Worm (Caenorhabditis elegans) whole organism, L4 larva: ENCODE data around the gene sri-67.

Source experiments
- aly-2 ChIP-seq: sonication (generic microtip); optimal IDR thresholded peaks from 2 replicates; lab custom pipeline; 2018; ENCODE audit warnings: missing biosample characterization, missing genetic modification characterization
- dpl-1 ChIP-seq: fragments of 150-350 bp; optimal IDR thresholded peaks from 2 replicates; lab custom pipeline; 2014; ENCODE audit warnings: missing biosample characterization, missing genetic modification reagents, missing genetic modification characterization
- snpc-4 ChIP-seq: fragments of 150-350 bp; optimal IDR thresholded peaks from 2 replicates; lab custom pipeline; 2014; ENCODE audit warnings: missing biosample characterization, missing genetic modification characterization
- unc-130 ChIP-seq: sonication (generic microtip); optimal IDR thresholded peaks from 2 replicates; lab custom pipeline; 2016; ENCODE audit warnings: missing genetic modification reagents, missing genetic modification characterization, missing compliant biosample characterization
- unc-39 ChIP-seq: sonication (generic microtip); optimal IDR thresholded peaks from 2 replicates; lab custom pipeline; 2017; ENCODE audit warnings: missing biosample characterization, missing genetic modification characterization
- unc-62 ChIP-seq, 3 experiments: fragments of 150-350 bp in 1 of 3; sonication (generic microtip); optimal IDR thresholded peaks in 2 of 3; peaks in 1 of 3; 1 replicate in 1 of 3; 2 replicates in 2 of 3; lab custom pipeline; 2014 to 2017; ENCODE audit warnings: missing biosample characterization in 3 of 3, missing genetic modification characterization in 3 of 3, missing genetic modification reagents in 3 of 3, missing genotype in 1 of 3

- TF ChIP-seq unc-62 (GFP tag; optimal IDR thresholded peaks at IDR 0.05 in 1 of 2; lab: Kevin White, UChicago) (no peak), unc-62 (tag; optimal IDR thresholded peaks at IDR 0.05; lab: Kevin White, UChicago) (no peak), aly-2 (no peak), snpc-4 (tag; lab: Kevin White, UChicago) (no peak), unc-130 (GFP tag; lab: Kevin White, UChicago) (no peak), dpl-1 (GFP tag; lab: Kevin White, UChicago) (no peak), unc-39 (no peak)
Observed at ce11 chrV:19978220-19978619, 9.6 kb upstream of the sri-67 start, which contains the start of gene srh-183.
